Worm (Caenorhabditis elegans): ENCODE data around the gene Y38H8A.1.

The Y38H8A.1 gene

ce11 chrIV:13492271-13492670 is 9.7 kb downstream of the Y38H8A.1 start, which contains the start of gene Y45F10A.7:
TSS of gene Y45F10A.7 (plus strand) at chrIV:13492571.
- TF ChIP-seq scrt-1 (GFP tag; IDR thresholded peaks at IDR 0.05) (no peak), hmg-4 (GFP tag; optimal IDR thresholded peaks at IDR 0.05) (no peak)

- TF ChIP-seq hnd-1 (tag; optimal IDR thresholded peaks at IDR 0.05) = no peak
- no peak for TF ChIP-seq hmg-4 (GFP tag; optimal IDR thresholded peaks at IDR 0.05)
Measured at ce11 chrIV:13493719-13494118, 11.2 kb downstream of the Y38H8A.1 start.

ce11 chrIV:13502806-13503363 is 20.3 kb downstream of the Y38H8A.1 start, which contains the start of gene tbc-9:
TSS of gene tbc-9 (minus strand) at chrIV:13502856.
- no peak for TF ChIP-seq flt-1 (GFP tag; IDR thresholded peaks at IDR 0.05)
- no peak for TF ChIP-seq ceh-36 (tag; optimal IDR thresholded peaks at IDR 0.05)
- TF ChIP-seq ets-7 (tag; optimal IDR thresholded peaks at IDR 0.05) = no peak
- TF ChIP-seq tbx-11 (GFP tag; IDR thresholded peaks at IDR 0.05) = no peak
- TF ChIP-seq hmg-4 (GFP tag; optimal IDR thresholded peaks at IDR 0.05) = no peak
- TF ChIP-seq scrt-1 (GFP tag; IDR thresholded peaks at IDR 0.05) = no peak
- TF ChIP-seq F13C5.2 (tag; optimal IDR thresholded peaks at IDR 0.05) = no peak
- TF ChIP-seq pes-1 (GFP tag; IDR thresholded peaks at IDR 0.05) = no peak
- no peak for TF ChIP-seq sea-1 (GFP tag; conservative IDR thresholded peaks at IDR 0.05)
- TF ChIP-seq aly-1 (tag; optimal IDR thresholded peaks at IDR 0.05) = no peak
- TF ChIP-seq ama-1 (optimal IDR thresholded peaks at IDR 0.05) = no peak
- no peak for TF ChIP-seq ceh-13 (GFP tag; optimal IDR thresholded peaks at IDR 0.05)

- TF ChIP-seq flt-1 (GFP tag; IDR thresholded peaks at IDR 0.05) (peak; percentile 59), scrt-1 (GFP tag; IDR thresholded peaks at IDR 0.05) (0 out of 2 replicates have a peak, but pooled peaks have one; percentile 14), pes-1 (GFP tag; IDR thresholded peaks at IDR 0.05) (peak; percentile 63)
Measured at ce11 chrIV:13504065-13504464, 21.5 kb downstream of the Y38H8A.1 start.

- no peak for TF ChIP-seq hmg-4 (GFP tag; optimal IDR thresholded peaks at IDR 0.05)
- TF ChIP-seq flt-1 (GFP tag; IDR thresholded peaks at IDR 0.05) = no peak
- no peak for TF ChIP-seq ets-7 (tag; optimal IDR thresholded peaks at IDR 0.05)
- no peak for TF ChIP-seq hnd-1 (tag; optimal IDR thresholded peaks at IDR 0.05)
- no peak for TF ChIP-seq ceh-36 (tag; optimal IDR thresholded peaks at IDR 0.05)
- TF ChIP-seq ama-1 (optimal IDR thresholded peaks at IDR 0.05) = no peak
- TF ChIP-seq aly-1 (tag; optimal IDR thresholded peaks at IDR 0.05) = no peak
- no peak for TF ChIP-seq tra-4 (tag; optimal IDR thresholded peaks at IDR 0.05)
- no peak for TF ChIP-seq pes-1 (GFP tag; IDR thresholded peaks at IDR 0.05)
- TF ChIP-seq B0310.2 (tag; optimal IDR thresholded peaks at IDR 0.05) = no peak
- no peak for TF ChIP-seq ceh-13 (GFP tag; optimal IDR thresholded peaks at IDR 0.05)
- no peak for TF ChIP-seq F13C5.2 (tag; optimal IDR thresholded peaks at IDR 0.05)
- no peak for TF ChIP-seq sea-1 (GFP tag; conservative IDR thresholded peaks at IDR 0.05)
- TF ChIP-seq tbx-37 (GFP tag; conservative IDR thresholded peaks at IDR 0.05) = no peak
- no peak for TF ChIP-seq hmbx-1 (tag; optimal IDR thresholded peaks at IDR 0.05)
- no peak for TF ChIP-seq scrt-1 (GFP tag; IDR thresholded peaks at IDR 0.05)
- TF ChIP-seq tbx-11 (GFP tag; IDR thresholded peaks at IDR 0.05) = no peak
Measured at ce11 chrIV:13505144-13505543, 22.6 kb downstream of the Y38H8A.1 start, which contains the start of gene seld-1. TSS of gene seld-1 (plus strand) at chrIV:13505444.

- TF ChIP-seq tbx-37 (GFP tag; conservative IDR thresholded peaks at IDR 0.05) (no peak), B0310.2 (tag; optimal IDR thresholded peaks at IDR 0.05) (no peak), hnd-1 (tag; optimal IDR thresholded peaks at IDR 0.05) (no peak), flt-1 (GFP tag; IDR thresholded peaks at IDR 0.05) (no peak), tra-4 (tag; optimal IDR thresholded peaks at IDR 0.05) (no peak), hmbx-1 (tag; optimal IDR thresholded peaks at IDR 0.05) (no peak), scrt-1 (GFP tag; IDR thresholded peaks at IDR 0.05) (no peak), hmg-4 (GFP tag; optimal IDR thresholded peaks at IDR 0.05) (no peak), ets-7 (tag; optimal IDR thresholded peaks at IDR 0.05) (no peak), sea-1 (GFP tag; conservative IDR thresholded peaks at IDR 0.05) (no peak), aly-1 (tag; optimal IDR thresholded peaks at IDR 0.05) (no peak), F13C5.2 (tag; optimal IDR thresholded peaks at IDR 0.05) (no peak)
Measured at ce11 chrIV:13505662-13506061, 23.1 kb downstream of the Y38H8A.1 start, which contains the start of gene nlp-17. TSS of gene nlp-17 (minus strand) at chrIV:13505762.

- TF ChIP-seq hmg-4 (GFP tag; optimal IDR thresholded peaks at IDR 0.05) (no peak), pes-1 (GFP tag; IDR thresholded peaks at IDR 0.05) (no peak), hmbx-1 (tag; optimal IDR thresholded peaks at IDR 0.05) (no peak), sea-1 (GFP tag; conservative IDR thresholded peaks at IDR 0.05) (no peak), aly-1 (tag; optimal IDR thresholded peaks at IDR 0.05) (no peak), scrt-1 (GFP tag; IDR thresholded peaks at IDR 0.05) (no peak), B0310.2 (tag; optimal IDR thresholded peaks at IDR 0.05) (no peak), ceh-36 (tag; optimal IDR thresholded peaks at IDR 0.05) (no peak), ceh-13 (GFP tag; optimal IDR thresholded peaks at IDR 0.05) (no peak), tbx-37 (GFP tag; conservative IDR thresholded peaks at IDR 0.05) (no peak), ets-7 (tag; optimal IDR thresholded peaks at IDR 0.05) (no peak)
Measured at ce11 chrIV:13508924-13509323, 26.4 kb downstream of the Y38H8A.1 start, which contains the start of gene afmd-2. TSS of gene afmd-2 (plus strand) at chrIV:13509224.

- TF ChIP-seq flt-1 (GFP tag; IDR thresholded peaks at IDR 0.05) = no peak
Measured at ce11 chrIV:13510049-13510448, 27.5 kb downstream of the Y38H8A.1 start.

ce11 chrIV:13512112-13512569 is 29.6 kb downstream of the Y38H8A.1 start, which contains the start of gene puf-3:
TSS of gene puf-3 (minus strand) at chrIV:13512162.
- TF ChIP-seq pes-1 (GFP tag; IDR thresholded peaks at IDR 0.05) (no peak), tbx-37 (GFP tag; conservative IDR thresholded peaks at IDR 0.05) (no peak), hnd-1 (tag; optimal IDR thresholded peaks at IDR 0.05) (no peak), aly-1 (tag; optimal IDR thresholded peaks at IDR 0.05) (no peak), ceh-36 (tag; optimal IDR thresholded peaks at IDR 0.05) (no peak), B0310.2 (tag; optimal IDR thresholded peaks at IDR 0.05) (no peak), sea-1 (GFP tag; conservative IDR thresholded peaks at IDR 0.05) (no peak), scrt-1 (GFP tag; IDR thresholded peaks at IDR 0.05) (no peak), hmg-4 (GFP tag; optimal IDR thresholded peaks at IDR 0.05) (no peak), tra-4 (tag; optimal IDR thresholded peaks at IDR 0.05) (no peak), ceh-13 (GFP tag; optimal IDR thresholded peaks at IDR 0.05) (no peak), ama-1 (optimal IDR thresholded peaks at IDR 0.05) (no peak), ets-7 (tag; optimal IDR thresholded peaks at IDR 0.05) (no peak)

Measured in whole organism, early embryonic.